Fruit fly (Drosophila melanogaster) whole organism, embryonic: ENCODE data around the gene Ask1.

Experiments
- Adf1 ChIP-seq: fragments of 200-800 bp; sonication (Bioruptor generic); IDR thresholded peaks from 2 replicates; pipeline ENCODE4 v1.3.6; 2022; ENCODE audit warnings: missing biosample characterization, missing genetic modification characterization
- Antp ChIP-seq: fragments of 200-800 bp; sonication (Bioruptor generic); optimal IDR thresholded peaks from 3 replicates; lab custom pipeline; 2016; ENCODE audit warnings: missing biosample characterization, missing genetic modification characterization
- Atf6 ChIP-seq: fragments of 200-800 bp; sonication (Bioruptor generic); IDR thresholded peaks from 2 replicates; pipeline ENCODE4 v1.3.6; 2022; ENCODE audit warnings: missing biosample characterization, missing genetic modification characterization
- BtbVII ChIP-seq: fragments of 200-800 bp; sonication (Bioruptor generic); optimal IDR thresholded peaks from 3 replicates; lab custom pipeline; 2017; ENCODE audit warnings: missing biosample characterization, mild to moderate bottlenecking, missing genetic modification characterization
- CG1024 ChIP-seq: fragments of 200-800 bp; sonication (Bioruptor generic); IDR thresholded peaks from 2 replicates; pipeline ENCODE4 v1.3.6; 2022; ENCODE audit warnings: missing biosample characterization, missing genetic modification characterization
- CG11247 ChIP-seq: fragments of 200-800 bp; sonication (Bioruptor generic); IDR thresholded peaks from 2 replicates; pipeline ENCODE4 v1.3.6; 2022; ENCODE audit warnings: missing biosample characterization, missing genetic modification characterization
- CG12236 ChIP-seq: fragments of 200-800 bp; sonication (Bioruptor generic); optimal IDR thresholded peaks from 2 replicates; lab custom pipeline; 2016; ENCODE audit warnings: missing biosample characterization, missing genetic modification characterization
- CG13424 ChIP-seq: fragments of 200-800 bp; sonication (Bioruptor generic); optimal IDR thresholded peaks from 2 replicates; lab custom pipeline; 2019; ENCODE audit warnings: missing biosample characterization, mild to moderate bottlenecking, missing genetic modification characterization, moderate library complexity
- CG14014 ChIP-seq: fragments of 200-800 bp; sonication (Bioruptor generic); IDR thresholded peaks from 2 replicates; pipeline ENCODE4 v1.3.6; 2022; ENCODE audit warnings: missing biosample characterization, missing genetic modification characterization
- CG15269 ChIP-seq: fragments of 200-800 bp; sonication (Bioruptor generic); optimal IDR thresholded peaks from 2 replicates; lab custom pipeline; 2018; ENCODE audit warnings: missing biosample characterization, mild to moderate bottlenecking, missing genetic modification characterization, moderate library complexity
- CG2116 ChIP-seq: fragments of 200-800 bp; sonication (Bioruptor generic); optimal IDR thresholded peaks from 3 replicates; lab custom pipeline; 2018; ENCODE audit warnings: missing biosample characterization, mild to moderate bottlenecking, missing genetic modification characterization
- CG2120 ChIP-seq: fragments of 200-800 bp; sonication (Bioruptor generic); optimal IDR thresholded peaks from 3 replicates; lab custom pipeline; 2016; ENCODE audit warnings: missing biosample characterization, missing genetic modification characterization
- CG34422 ChIP-seq: fragments of 200-800 bp; sonication (Bioruptor generic); IDR thresholded peaks from 3 replicates; pipeline ENCODE4 v1.3.6; 2022; ENCODE audit warnings: missing biosample characterization, missing genetic modification characterization
- CG4328 ChIP-seq: fragments of 200-800 bp; sonication (Bioruptor generic); optimal IDR thresholded peaks from 3 replicates; lab custom pipeline; 2017; ENCODE audit warnings: missing biosample characterization, missing genetic modification reagents, missing genetic modification characterization
- CG6175 ChIP-seq: fragments of 200-800 bp; sonication (Bioruptor generic); IDR thresholded peaks from 3 replicates; pipeline ENCODE4 v1.3.6; 2022; ENCODE audit warnings: missing biosample characterization, missing genetic modification characterization
- CG6791 ChIP-seq: fragments of 200-800 bp; sonication (Bioruptor generic); IDR thresholded peaks from 3 replicates; pipeline ENCODE4 v1.3.6; 2022; ENCODE audit warnings: missing biosample characterization, missing genetic modification characterization; ENCODE audit not compliant: partially characterized antibody
- CG7786 ChIP-seq: fragments of 200-800 bp; sonication (Bioruptor generic); optimal IDR thresholded peaks from 2 replicates; lab custom pipeline; 2016; ENCODE audit warnings: missing biosample characterization, missing genetic modification characterization
- CG9876 ChIP-seq: fragments of 200-800 bp; sonication (Bioruptor generic); optimal IDR thresholded peaks from 2 replicates; lab custom pipeline; 2016; ENCODE audit warnings: missing biosample characterization, missing genetic modification characterization
- CrebB ChIP-seq: fragments of 200-800 bp; sonication (Bioruptor generic); optimal IDR thresholded peaks from 3 replicates; lab custom pipeline; 2018; ENCODE audit warnings: missing biosample characterization, mild to moderate bottlenecking, missing genetic modification characterization
- Elba2 ChIP-seq: fragments of 200-800 bp; sonication (Bioruptor generic); optimal IDR thresholded peaks from 3 replicates; lab custom pipeline; 2016; ENCODE audit warnings: missing biosample characterization, missing genetic modification characterization
- Fer1 ChIP-seq: fragments of 200-800 bp; sonication (Bioruptor generic); optimal IDR thresholded peaks from 2 replicates; lab custom pipeline; 2017; ENCODE audit warnings: missing biosample characterization, mild to moderate bottlenecking, missing genetic modification characterization
- H2.0 ChIP-seq: fragments of 200-800 bp; sonication (Bioruptor generic); IDR thresholded peaks from 2 replicates; pipeline ENCODE4 v1.3.6; 2022; ENCODE audit warnings: missing biosample characterization, missing genetic modification characterization
- HmgD ChIP-seq: fragments of 200-800 bp; sonication (Bioruptor generic); optimal IDR thresholded peaks from 3 replicates; lab custom pipeline; 2016; ENCODE audit warnings: missing biosample characterization, missing genetic modification characterization
- MTF-1 ChIP-seq: fragments of 200-800 bp; sonication (Bioruptor generic); optimal IDR thresholded peaks from 2 replicates; lab custom pipeline; 2018; ENCODE audit warnings: missing biosample characterization, mild to moderate bottlenecking, missing genetic modification characterization, borderline replicate concordance
- Max ChIP-seq: fragments of 200-800 bp; sonication (Bioruptor generic); optimal IDR thresholded peaks from 2 replicates; lab custom pipeline; 2016; ENCODE audit warnings: missing biosample characterization, mild to moderate bottlenecking, missing genetic modification characterization
- Meics ChIP-seq: fragments of 200-800 bp; sonication (Bioruptor generic); optimal IDR thresholded peaks from 2 replicates; lab custom pipeline; 2017; ENCODE audit warnings: missing biosample characterization, mild to moderate bottlenecking, missing genetic modification characterization
- Nf-YC ChIP-seq: fragments of 200-800 bp; optimal IDR thresholded peaks from 3 replicates; lab custom pipeline; 2019; ENCODE audit warnings: missing biosample characterization, mild to moderate bottlenecking, missing genetic modification characterization, moderate library complexity
- Pdp1 ChIP-seq, 2 experiments: fragments of 200-800 bp; sonication (Bioruptor generic); optimal IDR thresholded peaks; 3 replicates each; lab custom pipeline; 2016; ENCODE audit warnings: missing biosample characterization in 2 of 2, missing genetic modification characterization in 2 of 2, mild to moderate bottlenecking in 1 of 2, moderate library complexity in 1 of 2
- Usf ChIP-seq: fragments of 200-800 bp; sonication (Bioruptor generic); optimal IDR thresholded peaks from 2 replicates; lab custom pipeline; 2017; ENCODE audit warnings: missing genotype, missing biosample characterization, missing genetic modification characterization
- ash1 ChIP-seq: fragments of 200-800 bp; sonication (Bioruptor generic); optimal IDR thresholded peaks from 2 replicates; lab custom pipeline; 2018; ENCODE audit warnings: missing biosample characterization, mild to moderate bottlenecking, missing genetic modification characterization
- crp ChIP-seq, 2 experiments: fragments of 200-800 bp; sonication (Bioruptor generic); optimal IDR thresholded peaks; 2 replicates in 1 of 2; 3 replicates in 1 of 2; lab custom pipeline; 2017; ENCODE audit warnings: missing biosample characterization in 2 of 2, missing genetic modification characterization in 2 of 2, mild to moderate bottlenecking in 1 of 2, moderate library complexity in 1 of 2
- dpn ChIP-seq, 2 experiments: fragments of 200-800 bp; sonication (Bioruptor generic); optimal IDR thresholded peaks; 3 replicates each; lab custom pipeline; 2016; ENCODE audit warnings: missing biosample characterization in 2 of 2, missing genetic modification characterization in 2 of 2
- ftz-f1 ChIP-seq: fragments of 200-800 bp; sonication (Bioruptor generic); optimal IDR thresholded peaks from 2 replicates; lab custom pipeline; 2016; ENCODE audit warnings: missing biosample characterization, missing genetic modification characterization
- hb ChIP-seq: fragments of 200-800 bp; sonication (Bioruptor generic); IDR thresholded peaks from 3 replicates; pipeline ENCODE4 v1.3.6; 2022; ENCODE audit warnings: missing biosample characterization, missing genetic modification characterization; ENCODE audit not compliant: partially characterized antibody
- lbe ChIP-seq: fragments of 200-800 bp; sonication (Bioruptor generic); optimal IDR thresholded peaks from 2 replicates; lab custom pipeline; 2016; ENCODE audit warnings: missing biosample characterization, mild to moderate bottlenecking, missing genetic modification characterization
- lilli ChIP-seq: fragments of 200-800 bp; sonication (Bioruptor generic); optimal IDR thresholded peaks from 3 replicates; lab custom pipeline; 2016; ENCODE audit warnings: missing biosample characterization, missing genetic modification characterization
- maf-S ChIP-seq: fragments of 200-800 bp; sonication (Bioruptor generic); optimal IDR thresholded peaks from 2 replicates; lab custom pipeline; 2016; ENCODE audit warnings: missing biosample characterization, missing genetic modification characterization
- ranshi ChIP-seq: fragments of 200-800 bp; sonication (Bioruptor generic); IDR thresholded peaks from 2 replicates; pipeline ENCODE4 v1.3.6; 2022; ENCODE audit warnings: missing biosample characterization, missing genetic modification characterization
- rib ChIP-seq: fragments of 200-800 bp; sonication (Bioruptor generic); IDR thresholded peaks from 2 replicates; pipeline ENCODE4 v1.3.6; 2022; ENCODE audit warnings: missing biosample characterization, missing genetic modification characterization
- row ChIP-seq: fragments of 200-800 bp; sonication (Bioruptor generic); IDR thresholded peaks from 3 replicates; pipeline ENCODE4 v1.3.6; 2022; ENCODE audit warnings: missing biosample characterization, missing genetic modification characterization
- slbo ChIP-seq: fragments of 200-800 bp; sonication (Bioruptor generic); IDR thresholded peaks from 2 replicates; pipeline ENCODE4 v1.3.6; 2022; ENCODE audit warnings: missing biosample characterization, missing genetic modification characterization
- sr ChIP-seq: fragments of 200-800 bp; sonication (Bioruptor generic); IDR thresholded peaks from 3 replicates; pipeline ENCODE4 v1.3.6; 2022; ENCODE audit warnings: missing biosample characterization, missing genetic modification characterization

The Ask1 gene

dm6 chr3R:19902328-19902727, 22.8 kb downstream of the Ask1 start (continued):
- TF ChIP-seq CG4328 (GFP tag; lab: Kevin White, UChicago) (no peak), maf-S (GFP tag; lab: Kevin White, UChicago) (no peak), Meics (GFP tag; lab: Kevin White, UChicago) (peak; percentile 46), CrebB (peak; percentile 18), CG7786 (no peak), CG2120 (GFP tag; lab: Kevin White, UChicago) (peak; percentile 31), CG2116 (GFP tag; lab: Kevin White, UChicago) (no peak), CG13424 (tag; lab: Kevin White, UChicago) (peak; percentile 4), ash1 (GFP tag; lab: Kevin White, UChicago) (no peak), sr (GFP tag; lab: Robert Waterston, UW) (0 out of 3 replicates have a peak, but pooled peaks have one; percentile 22), Nf-YC (tag; lab: Kevin White, UChicago) (peak; percentile 36), ranshi (peak; percentile 24; the same call in 1 of the 2 replicates), MTF-1 (peak; percentile 16), CG1024 (GFP tag; lab: Robert Waterston, UW) (0 out of 2 replicates have a peak, but pooled peaks have one; percentile 18), BtbVII (GFP tag; lab: Kevin White, UChicago) (peak; percentile 19), lilli (GFP tag; lab: Kevin White, UChicago) (peak; percentile 7), Pdp1 (GFP tag; optimal IDR thresholded peaks at IDR 0.05; lab: Kevin White, UChicago) (peak in 1 of 2 experiments; percentile 39), CG6791 (GFP tag; lab: Robert Waterston, UW) (no peak), Fer1 (GFP tag; lab: Kevin White, UChicago) (peak; percentile 43), CG15269 (peak; percentile 64), Antp (GFP tag; lab: Kevin White, UChicago) (peak; percentile 11), CG12236 (no peak), CG9876 (GFP tag; lab: Kevin White, UChicago) (no peak), dpn (GFP tag; optimal IDR thresholded peaks at IDR 0.05; lab: Kevin White, UChicago) (peak in 1 of 2 experiments; percentile 20), H2.0 (GFP tag; lab: Robert Waterston, UW) (no peak), CG6175 (GFP tag; lab: Robert Waterston, UW) (0 out of 3 replicates have a peak, but pooled peaks have one; percentile 24), hb (no peak), lbe (GFP tag; lab: Kevin White, UChicago) (no peak), Adf1 (no peak; the same call in 1 of the 2 replicates), HmgD (GFP tag; lab: Kevin White, UChicago) (no peak), ftz-f1 (peak; percentile 91), Max (no peak), slbo (GFP tag; lab: Robert Waterston, UW) (peak; percentile 41), Atf6 (GFP tag; lab: Robert Waterston, UW) (peak; percentile 19; the same call in 1 of the 2 replicates), CG14014 (GFP tag; lab: Robert Waterston, UW) (peak; percentile 65; the same call in 1 of the 2 replicates), CG34422 (no peak), CG11247 (peak; percentile 42; the same call in 1 of the 2 replicates), rib (GFP tag; lab: Robert Waterston, UW) (no peak), crp (GFP tag; optimal IDR thresholded peaks at IDR 0.05; lab: Kevin White, UChicago) (no peak), Usf (GFP tag; lab: Kevin White, UChicago) (no peak), Elba2 (GFP tag; lab: Kevin White, UChicago) (peak; percentile 28), row (GFP tag; lab: Robert Waterston, UW) (peak; percentile 58; the same call in 2 of the 3 replicates)
